Worm (Caenorhabditis elegans): ENCODE measurements around the gene C05D12.5.

C05D12.5 gene

DNA sequence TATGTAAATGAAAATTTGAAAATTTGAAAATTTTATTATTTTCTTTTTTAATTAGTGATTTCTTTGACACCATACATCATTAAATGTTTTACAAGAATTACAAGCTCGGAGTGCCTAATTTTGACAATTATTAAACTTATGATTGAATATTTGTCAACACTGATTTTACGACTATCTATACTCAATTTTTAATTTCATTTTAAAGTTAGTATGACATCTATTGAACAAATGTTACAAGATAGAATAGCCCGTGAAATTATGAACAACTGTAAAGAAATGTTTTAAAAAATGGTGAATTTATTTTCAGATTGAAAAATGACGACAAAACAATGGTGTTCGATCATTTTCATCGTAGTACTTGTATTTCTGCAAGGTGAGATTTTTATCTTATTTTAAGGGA, 16.0 kb upstream of the C05D12.5 start, which contains the start of gene C05D12.2:
Gene C05D12.2 (plus strand): TSS at position 301 of the 400 bp plus-strand sequence.
- peak; percentile 47 for TF ChIP-seq aha-1 (tag)
- TF ChIP-seq arid-1 (GFP tag; conservative IDR thresholded peaks at IDR 0.05): no peak

DNA sequence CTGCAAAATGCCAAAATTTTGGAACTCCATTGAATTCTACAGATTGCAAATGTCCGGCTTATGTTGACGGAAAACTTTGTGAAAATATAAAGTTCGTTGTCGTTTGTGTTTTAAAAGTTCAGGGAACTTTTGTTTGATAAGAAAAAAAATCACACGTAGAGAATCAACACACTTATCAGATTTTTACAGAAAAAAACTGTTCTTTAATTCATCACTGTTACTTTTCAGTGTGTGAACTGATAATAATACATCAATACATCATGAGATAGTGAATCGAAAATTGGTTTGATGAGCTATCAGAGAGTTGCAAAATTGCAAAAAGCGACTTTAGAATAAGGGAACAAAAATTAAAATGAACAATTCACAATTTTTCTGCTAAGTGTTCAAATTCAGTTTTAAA, 15.6 kb upstream of the C05D12.5 start:
- peak in 1 of 2 experiments; percentile 6 for TF ChIP-seq mdl-1 (tag; optimal IDR thresholded peaks at IDR 0.05)
- no peak for TF ChIP-seq egl-43 (GFP tag; IDR thresholded peaks at IDR 0.05)
- TF ChIP-seq nhr-76 (tag; optimal IDR thresholded peaks at IDR 0.05): no peak
- peak; percentile 64 for TF ChIP-seq dmd-6 (GFP tag; IDR thresholded peaks at IDR 0.05)
- TF ChIP-seq F49E8.2 (tag; optimal IDR thresholded peaks at IDR 0.05; ENCODE audit: borderline replicate concordance): no peak
- no peak for TF ChIP-seq F26F4.8 (GFP tag; conservative IDR thresholded peaks at IDR 0.05)
- no peak for TF ChIP-seq lim-7 (GFP tag; IDR thresholded peaks at IDR 0.05)
- no peak for TF ChIP-seq lin-1 (GFP tag; IDR thresholded peaks at IDR 0.05)
- peak; percentile 85 for TF ChIP-seq nhr-28 (tag; optimal IDR thresholded peaks at IDR 0.05)
- no peak for TF ChIP-seq arid-1 (GFP tag; conservative IDR thresholded peaks at IDR 0.05)
- peak; percentile 78 for TF ChIP-seq nhr-77 (tag; optimal IDR thresholded peaks at IDR 0.05)
- TF ChIP-seq nhr-237 (tag; optimal IDR thresholded peaks at IDR 0.05): no peak
- TF ChIP-seq hlh-11 (tag; optimal IDR thresholded peaks at IDR 0.05): peak; percentile 44
- no peak for TF ChIP-seq T20F7.1 (GFP tag; optimal IDR thresholded peaks at IDR 0.05)
- peak; percentile 84 for TF ChIP-seq pqm-1 (tag; optimal IDR thresholded peaks at IDR 0.05)
- TF ChIP-seq daf-16 (GFP tag; optimal IDR thresholded peaks at IDR 0.05): no peak
- peak; percentile 72 for TF ChIP-seq daf-16 (tag; optimal IDR thresholded peaks at IDR 0.05)
- TF ChIP-seq dve-1 (tag; optimal IDR thresholded peaks at IDR 0.05; ENCODE audit: insufficient read depth): peak; percentile 55

- TF ChIP-seq pqm-1 (tag; optimal IDR thresholded peaks at IDR 0.05): peak; percentile 75
- no peak for TF ChIP-seq gei-8 (GFP tag; optimal IDR thresholded peaks at IDR 0.05)
- no peak for TF ChIP-seq tra-1 (GFP tag; IDR thresholded peaks at IDR 0.05)
- TF ChIP-seq ama-1 (optimal IDR thresholded peaks at IDR 0.05): no peak
- TF ChIP-seq zfp-3 (GFP tag; conservative IDR thresholded peaks at IDR 0.05): no peak
- peak; percentile 47 for TF ChIP-seq nhr-28 (tag; optimal IDR thresholded peaks at IDR 0.05)
These were observed 10.0 kb upstream of the C05D12.5 start for ce11 chrII:11424032-11424431.

DNA sequence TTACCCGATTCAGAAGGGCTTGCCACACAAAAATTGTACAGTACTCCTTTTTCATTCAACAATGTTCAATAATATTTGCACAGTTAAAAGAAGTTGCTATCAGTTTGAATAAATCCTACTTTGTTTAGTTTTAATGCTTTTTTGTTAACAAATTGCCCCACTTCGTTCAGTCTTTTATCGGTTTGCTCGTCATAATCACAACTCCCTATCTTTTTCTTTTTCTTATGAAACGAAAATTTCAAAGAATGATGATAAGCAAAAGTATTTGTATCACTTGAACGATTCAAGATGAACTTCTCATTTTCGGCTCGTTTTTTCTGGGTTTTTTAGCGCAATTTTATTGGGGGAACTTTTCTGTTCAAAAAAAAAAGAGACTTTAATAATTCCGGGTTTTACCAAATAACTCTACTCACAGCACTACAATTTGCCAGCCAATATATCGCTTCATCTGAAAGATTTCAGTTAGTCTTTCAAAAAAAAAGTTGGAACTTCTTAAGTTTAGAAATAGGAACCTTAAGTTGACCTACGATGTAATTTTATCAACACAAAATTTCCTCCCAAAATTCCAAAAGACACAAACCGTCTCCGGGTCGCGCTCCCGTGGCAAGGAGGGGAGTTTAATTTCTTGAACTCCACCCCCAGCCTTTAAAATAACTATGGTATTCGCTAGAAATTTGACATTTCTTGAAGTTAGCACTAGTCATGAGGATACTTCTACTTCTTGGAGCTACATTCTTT, 9.3 kb upstream of the C05D12.5 start, which contains the start of gene C05D12.3:
Gene C05D12.3 (plus strand): TSS at position 688 of the 738 bp plus-strand sequence.
- TF ChIP-seq ztf-11 (tag; optimal IDR thresholded peaks at IDR 0.05) (no peak), lin-1 (GFP tag; IDR thresholded peaks at IDR 0.05) (no peak), nhr-6 (tag; optimal IDR thresholded peaks at IDR 0.05) (no peak), mxl-2 (GFP tag; conservative IDR thresholded peaks at IDR 0.05) (no peak), Y48G9A.11 (GFP tag; IDR thresholded peaks at IDR 0.05) (no peak), T26A8.4 (GFP tag; IDR thresholded peaks at IDR 0.05) (no peak), nhr-76 (tag; optimal IDR thresholded peaks at IDR 0.05) (no peak), dmd-6 (GFP tag; IDR thresholded peaks at IDR 0.05) (peak; percentile 28; the same call in 1 of the 2 replicates), rbr-2 (tag; optimal IDR thresholded peaks at IDR 0.05) (no peak), set-16 (GFP tag; IDR thresholded peaks at IDR 0.05) (no peak), madf-9 (GFP tag; conservative IDR thresholded peaks at IDR 0.05) (no peak), nhr-102 (tag; optimal IDR thresholded peaks at IDR 0.05) (no peak), nhr-77 (tag; optimal IDR thresholded peaks at IDR 0.05) (no peak), unc-130 (GFP tag; optimal IDR thresholded peaks at IDR 0.05) (no peak), snpc-1.2 (GFP tag; IDR thresholded peaks at IDR 0.05) (no peak), nhr-28 (tag; optimal IDR thresholded peaks at IDR 0.05) (peak; percentile 54), spr-1 (tag; optimal IDR thresholded peaks at IDR 0.05) (no peak), hlh-30 (tag; optimal IDR thresholded peaks at IDR 0.05; ENCODE audit: insufficient read depth) (no peak), saeg-2 (GFP tag; IDR thresholded peaks at IDR 0.05) (no peak), ama-1 (optimal IDR thresholded peaks at IDR 0.05) (no peak), nhr-111 (GFP tag; optimal IDR thresholded peaks at IDR 0.05) (no peak), ceh-28 (tag; optimal IDR thresholded peaks at IDR 0.05) (no peak), nhr-41 (GFP tag; IDR thresholded peaks at IDR 0.05) (no peak), F10B5.3 (tag; optimal IDR thresholded peaks at IDR 0.05) (no peak), mes-2 (tag; optimal IDR thresholded peaks at IDR 0.05; ENCODE audit: poor library complexity, severe bottlenecking) (no peak), F26F4.8 (GFP tag; conservative IDR thresholded peaks at IDR 0.05) (no peak), lir-3 (tag; optimal IDR thresholded peaks at IDR 0.05) (no peak), unc-62 (GFP tag; optimal IDR thresholded peaks at IDR 0.05 in 1 of 2) (no peak), unc-62 (tag; optimal IDR thresholded peaks at IDR 0.05) (no peak)
